Worm (Caenorhabditis elegans) whole organism, mixed stage, embryonic: ENCODE data around the gene ccpp-6.

Experiments used
- blmp-1 ChIP-seq: fragments of 150-350 bp; optimal IDR thresholded peaks from 2 replicates; lab custom pipeline; 2014; ENCODE audit warnings: missing biosample characterization, missing genetic modification characterization
- elt-3 ChIP-seq: fragments of 150-350 bp; optimal IDR thresholded peaks from 2 replicates; lab custom pipeline; 2014; ENCODE audit warnings: missing biosample characterization, missing genetic modification characterization
- nhr-12 ChIP-seq: fragments of 150-350 bp; optimal IDR thresholded peaks from 2 replicates; lab custom pipeline; 2014; ENCODE audit warnings: missing biosample characterization, missing genetic modification characterization
- pha-4 ChIP-seq: fragments of 150-350 bp; optimal IDR thresholded peaks from 2 replicates; lab custom pipeline; 2018; ENCODE audit warnings: missing biosample characterization, missing genetic modification reagents, missing genetic modification characterization
- unc-62 ChIP-seq: fragments of 150-350 bp; optimal IDR thresholded peaks from 2 replicates; lab custom pipeline; 2014; ENCODE audit warnings: missing biosample characterization, missing genetic modification reagents, missing genetic modification characterization

ce11 chrII:5436833-5437232 lies 49.7 kb upstream of the ccpp-6 start, which contains the start of gene dct-5:
- no peak for TF ChIP-seq unc-62
- no peak for TF ChIP-seq nhr-12 (tag; lab: Kevin White, UChicago)
- TF ChIP-seq elt-3 (tag; lab: Kevin White, UChicago), result no peak
- no peak for TF ChIP-seq pha-4 (tag; lab: Kevin White, UChicago)
- TF ChIP-seq blmp-1, result no peak
